Worm (Caenorhabditis elegans) whole organism, mixed stage, embryonic: Measurements from ENCODE around the gene des-2.

Source experiments
- M03D4.4 ChIP-seq: sonication (generic microtip); optimal IDR thresholded peaks from 2 replicates; lab custom pipeline; 2017; ENCODE audit warnings: mild to moderate bottlenecking, missing genetic modification characterization, missing compliant biosample characterization
- bed-3 ChIP-seq: fragments of 200-800 bp; sonication (Bioruptor generic); optimal IDR thresholded peaks from 3 replicates; lab custom pipeline; 2018; ENCODE audit warnings: mild to moderate bottlenecking, missing genetic modification characterization, moderate library complexity, missing compliant biosample characterization
- ceh-39 ChIP-seq: fragments of 150-350 bp; optimal IDR thresholded peaks from 2 replicates; lab custom pipeline; 2014; ENCODE audit warnings: missing biosample characterization, missing genetic modification characterization
- ceh-43 ChIP-seq: fragments of 200-800 bp; sonication (Bioruptor generic); optimal IDR thresholded peaks from 2 replicates; lab custom pipeline; 2018; ENCODE audit warnings: mild to moderate bottlenecking, missing genetic modification characterization, moderate library complexity, missing compliant biosample characterization
- ceh-83 ChIP-seq: fragments of 200-800 bp; sonication (Bioruptor generic); optimal IDR thresholded peaks from 2 replicates; lab custom pipeline; 2018; ENCODE audit warnings: mild to moderate bottlenecking, missing genetic modification characterization, missing compliant biosample characterization
- ces-1 ChIP-seq: fragments of 150-350 bp; optimal IDR thresholded peaks from 2 replicates; lab custom pipeline; 2014; ENCODE audit warnings: missing biosample characterization, missing genetic modification reagents, missing genetic modification characterization
- drap-1 ChIP-seq: fragments of 200-800 bp; sonication (Bioruptor generic); optimal IDR thresholded peaks from 3 replicates; lab custom pipeline; 2018; ENCODE audit warnings: mild to moderate bottlenecking, missing genetic modification characterization, missing compliant biosample characterization
- elt-1 ChIP-seq: sonication (generic microtip); optimal IDR thresholded peaks from 2 replicates; lab custom pipeline; 2017; ENCODE audit warnings: missing genetic modification characterization, mild to moderate bottlenecking, missing compliant biosample characterization, antibody characterized with exemption, moderate library complexity, borderline replicate concordance; ENCODE audit not compliant: insufficient read depth
- flh-1 ChIP-seq: fragments of 200-800 bp; sonication (Bioruptor generic); optimal IDR thresholded peaks from 2 replicates; lab custom pipeline; 2018; ENCODE audit warnings: mild to moderate bottlenecking, missing genetic modification characterization, moderate library complexity, missing compliant biosample characterization
- ham-2 ChIP-seq: fragments of 200-800 bp; sonication (Bioruptor generic); optimal IDR thresholded peaks from 2 replicates; lab custom pipeline; 2018; ENCODE audit warnings: mild to moderate bottlenecking, missing genetic modification characterization, missing compliant biosample characterization
- hlh-1 ChIP-seq: fragments of 150-350 bp; optimal IDR thresholded peaks from 2 replicates; lab custom pipeline; 2014; ENCODE audit warnings: missing biosample characterization, missing genetic modification reagents, missing genetic modification characterization
- lin-13 ChIP-seq: fragments of 150-350 bp; optimal IDR thresholded peaks from 2 replicates; lab custom pipeline; 2014; ENCODE audit warnings: missing biosample characterization, missing genetic modification characterization
- lin-32 ChIP-seq: fragments of 200-800 bp; sonication (Bioruptor generic); optimal IDR thresholded peaks from 2 replicates; lab custom pipeline; 2018; ENCODE audit warnings: mild to moderate bottlenecking, missing genetic modification characterization, missing compliant biosample characterization
- lsy-2 ChIP-seq: fragments of 150-350 bp; optimal IDR thresholded peaks from 2 replicates; lab custom pipeline; 2014; ENCODE audit warnings: missing biosample characterization, missing genetic modification characterization
- mab-5 ChIP-seq: fragments of 150-350 bp; optimal IDR thresholded peaks from 2 replicates; lab custom pipeline; 2014; ENCODE audit warnings: missing biosample characterization, missing genetic modification characterization
- mls-2 ChIP-seq: sonication (generic microtip); optimal IDR thresholded peaks from 2 replicates; lab custom pipeline; 2016; ENCODE audit warnings: mild to moderate bottlenecking, missing genetic modification characterization, moderate library complexity, missing compliant biosample characterization
- nhr-12 ChIP-seq: fragments of 150-350 bp; optimal IDR thresholded peaks from 2 replicates; lab custom pipeline; 2014; ENCODE audit warnings: missing biosample characterization, missing genetic modification characterization
- nhr-2 ChIP-seq: fragments of 150-350 bp; optimal IDR thresholded peaks from 2 replicates; lab custom pipeline; 2014; ENCODE audit warnings: missing biosample characterization, missing genetic modification characterization
- nhr-237 ChIP-seq: fragments of 150-350 bp; optimal IDR thresholded peaks from 2 replicates; lab custom pipeline; 2014; ENCODE audit warnings: missing biosample characterization, missing genetic modification characterization
- nhr-28 ChIP-seq: fragments of 150-350 bp; optimal IDR thresholded peaks from 2 replicates; lab custom pipeline; 2014; ENCODE audit warnings: missing biosample characterization, missing genetic modification characterization
- nhr-76 ChIP-seq: sonication (generic microtip); optimal IDR thresholded peaks from 2 replicates; lab custom pipeline; 2017; ENCODE audit warnings: missing biosample characterization, missing genetic modification characterization
- pha-4 ChIP-seq: fragments of 150-350 bp; optimal IDR thresholded peaks from 2 replicates; lab custom pipeline; 2018; ENCODE audit warnings: missing biosample characterization, missing genetic modification reagents, missing genetic modification characterization
- sem-2 ChIP-seq: fragments of 200-800 bp; sonication (Bioruptor generic); optimal IDR thresholded peaks from 2 replicates; lab custom pipeline; 2018; ENCODE audit warnings: mild to moderate bottlenecking, missing genetic modification characterization, missing compliant biosample characterization
- sptf-1 ChIP-seq: sonication (generic microtip); optimal IDR thresholded peaks from 2 replicates; lab custom pipeline; 2017; ENCODE audit warnings: mild to moderate bottlenecking, missing genetic modification characterization, moderate library complexity, missing compliant biosample characterization
- tbx-8 ChIP-seq: fragments of 200-800 bp; sonication (Bioruptor generic); optimal IDR thresholded peaks from 2 replicates; lab custom pipeline; 2018; ENCODE audit warnings: mild to moderate bottlenecking, missing genetic modification characterization, moderate library complexity, missing compliant biosample characterization
- unc-120 ChIP-seq: sonication (generic microtip); optimal IDR thresholded peaks from 2 replicates; lab custom pipeline; 2017; ENCODE audit warnings: missing genetic modification characterization, missing compliant biosample characterization; ENCODE audit not compliant: poor library complexity, severe bottlenecking
- unc-62 ChIP-seq: fragments of 150-350 bp; optimal IDR thresholded peaks from 2 replicates; lab custom pipeline; 2014; ENCODE audit warnings: missing biosample characterization, missing genetic modification reagents, missing genetic modification characterization
- zip-8 ChIP-seq: fragments of 150-350 bp; optimal IDR thresholded peaks from 2 replicates; lab custom pipeline; 2014; ENCODE audit warnings: missing biosample characterization, missing genetic modification characterization
- ztf-11 ChIP-seq: fragments of 150-350 bp; optimal IDR thresholded peaks from 2 replicates; lab custom pipeline; 2014; ENCODE audit warnings: missing biosample characterization, missing genetic modification characterization

des-2 gene

ce11 chrV:11438464-11438863 lies 17.0 kb upstream of the des-2 start, which contains the start of gene dmsr-1:
Gene dmsr-1 (plus strand): TSS chrV:11438764.
- no peak for TF ChIP-seq ham-2 (GFP tag; lab: Kevin White, UChicago)
- TF ChIP-seq drap-1 (GFP tag; lab: Kevin White, UChicago) = no peak
- TF ChIP-seq mab-5 (tag; lab: Kevin White, UChicago) = no peak
- no peak for TF ChIP-seq unc-62 (GFP tag; lab: Kevin White, UChicago)
- TF ChIP-seq M03D4.4 = no peak
- TF ChIP-seq flh-1 (GFP tag; lab: Kevin White, UChicago) = no peak
- TF ChIP-seq ztf-11 (tag; lab: Kevin White, UChicago) = no peak
- TF ChIP-seq nhr-237 (tag; lab: Kevin White, UChicago) = no peak
- no peak for TF ChIP-seq tbx-8 (GFP tag; lab: Kevin White, UChicago)
- TF ChIP-seq nhr-76 (tag; lab: Kevin White, UChicago) = no peak
- TF ChIP-seq elt-1 = no peak
- TF ChIP-seq mls-2 (tag; lab: Kevin White, UChicago) = no peak
- TF ChIP-seq nhr-2 (tag; lab: Kevin White, UChicago) = no peak
- TF ChIP-seq sptf-1 (tag; lab: Kevin White, UChicago) = no peak
- TF ChIP-seq nhr-28 (tag; lab: Kevin White, UChicago) = no peak
- TF ChIP-seq bed-3 = no peak

- peak; percentile 67 for TF ChIP-seq ces-1 (GFP tag; lab: Kevin White, UChicago)
- TF ChIP-seq ceh-83 (GFP tag; lab: Kevin White, UChicago) = no peak
- TF ChIP-seq zip-8 = peak; percentile 47
These were observed 14.9 kb upstream of the des-2 start for ce11 chrV:11436407-11436806.

- TF ChIP-seq sptf-1 (tag; lab: Kevin White, UChicago) = no peak
- TF ChIP-seq hlh-1 (tag; lab: Kevin White, UChicago) = no peak
- TF ChIP-seq nhr-2 (tag; lab: Kevin White, UChicago) = no peak
- TF ChIP-seq nhr-28 (tag; lab: Kevin White, UChicago) = no peak
- TF ChIP-seq ceh-39 (tag; lab: Kevin White, UChicago) = no peak
- TF ChIP-seq nhr-12 (tag; lab: Kevin White, UChicago) = no peak
These were observed 13.7 kb upstream of the des-2 start for ce11 chrV:11435242-11435641.

ce11 chrV:11430823-11431222 lies 9.3 kb upstream of the des-2 start:
- TF ChIP-seq sem-2 (GFP tag; lab: Kevin White, UChicago) (no peak), nhr-12 (tag; lab: Kevin White, UChicago) (no peak)

ce11 chrV:11428728-11429127 lies 7.2 kb upstream of the des-2 start:
- TF ChIP-seq pha-4 (tag; lab: Kevin White, UChicago) (no peak), ces-1 (GFP tag; lab: Kevin White, UChicago) (peak; percentile 87)

- TF ChIP-seq lin-13 = no peak
- no peak for TF ChIP-seq elt-1
- TF ChIP-seq bed-3 = no peak
- TF ChIP-seq mab-5 (tag; lab: Kevin White, UChicago) = no peak
- TF ChIP-seq lin-32 (GFP tag; lab: Kevin White, UChicago) = no peak
- no peak for TF ChIP-seq ceh-43 (GFP tag; lab: Kevin White, UChicago)
- TF ChIP-seq unc-120 (tag; lab: Kevin White, UChicago) = no peak
- no peak for TF ChIP-seq nhr-12 (tag; lab: Kevin White, UChicago)
- TF ChIP-seq ces-1 (GFP tag; lab: Kevin White, UChicago) = no peak
- no peak for TF ChIP-seq lsy-2 (tag; lab: Kevin White, UChicago)
- TF ChIP-seq ceh-83 (GFP tag; lab: Kevin White, UChicago) = no peak
- TF ChIP-seq flh-1 (GFP tag; lab: Kevin White, UChicago) = no peak
These were observed 3.1 kb upstream of the des-2 start, which contains the start of gene T26H10.2 for ce11 chrV:11424565-11424964. Gene T26H10.2 (minus strand): TSS chrV:11424665.
